Fruit fly (Drosophila melanogaster) whole organism, embryonic: ENCODE measurements around the gene CG17190.

Experiments used
- ATbp ChIP-seq: fragments of 200-800 bp; sonication (Bioruptor generic); optimal IDR thresholded peaks from 2 replicates; lab custom pipeline; 2017; ENCODE audit warnings: missing biosample characterization, mild to moderate bottlenecking, missing genetic modification characterization, missing genetic modification reagents
- BEAF-32 ChIP-seq: fragments of 200-800 bp; sonication (Bioruptor generic); optimal IDR thresholded peaks from 3 replicates; lab custom pipeline; 2017; ENCODE audit warnings: missing biosample characterization, missing genetic modification characterization, mild to moderate bottlenecking, moderate library complexity, missing genetic modification reagents
- Bgb ChIP-seq: fragments of 200-800 bp; sonication (Bioruptor generic); IDR thresholded peaks from 2 replicates; pipeline ENCODE4 v1.3.6; 2022; ENCODE audit warnings: missing biosample characterization, missing genetic modification characterization; ENCODE audit not compliant: partially characterized antibody
- CG1024 ChIP-seq: fragments of 200-800 bp; sonication (Bioruptor generic); IDR thresholded peaks from 2 replicates; pipeline ENCODE4 v1.3.6; 2022; ENCODE audit warnings: missing biosample characterization, missing genetic modification characterization
- CG11093 ChIP-seq: fragments of 200-800 bp; sonication (Bioruptor generic); IDR thresholded peaks from 3 replicates; pipeline ENCODE4 v1.3.6; 2022; ENCODE audit warnings: missing biosample characterization, missing genetic modification characterization
- CG1233 ChIP-seq: fragments of 200-800 bp; sonication (Bioruptor generic); optimal IDR thresholded peaks from 4 replicates; lab custom pipeline; 2018; ENCODE audit warnings: missing biosample characterization, mild to moderate bottlenecking, missing genetic modification characterization
- CG13775 ChIP-seq: fragments of 200-800 bp; sonication (Bioruptor generic); optimal IDR thresholded peaks from 3 replicates; lab custom pipeline; 2017; ENCODE audit warnings: missing biosample characterization, mild to moderate bottlenecking, missing genetic modification characterization
- CG14965 ChIP-seq: fragments of 200-800 bp; sonication (Bioruptor generic); optimal IDR thresholded peaks from 2 replicates; lab custom pipeline; 2016; ENCODE audit warnings: missing biosample characterization, missing genetic modification characterization, borderline replicate concordance
- CG1529 ChIP-seq: fragments of 200-800 bp; sonication (Bioruptor generic); optimal IDR thresholded peaks from 3 replicates; lab custom pipeline; 2018; ENCODE audit warnings: missing biosample characterization, missing genetic modification characterization
- CG16815 ChIP-seq: fragments of 200-800 bp; sonication (Bioruptor generic); optimal IDR thresholded peaks from 3 replicates; lab custom pipeline; 2017; ENCODE audit warnings: missing biosample characterization, mild to moderate bottlenecking, missing genetic modification characterization
- CG17328 ChIP-seq: fragments of 200-800 bp; sonication (Bioruptor generic); IDR thresholded peaks from 2 replicates; pipeline ENCODE4 v1.3.6; 2022; ENCODE audit warnings: missing biosample characterization, missing genetic modification characterization
- CG31441 ChIP-seq: fragments of 200-800 bp; sonication (Bioruptor generic); IDR thresholded peaks from 2 replicates; pipeline ENCODE4 v1.3.6; 2022; ENCODE audit warnings: missing biosample characterization, missing genetic modification characterization
- CG32772 ChIP-seq: fragments of 200-800 bp; sonication (Bioruptor generic); IDR thresholded peaks from 2 replicates; pipeline ENCODE4 v1.3.6; 2022; ENCODE audit warnings: missing biosample characterization, missing genetic modification characterization
- CG34422 ChIP-seq: fragments of 200-800 bp; sonication (Bioruptor generic); IDR thresholded peaks from 3 replicates; pipeline ENCODE4 v1.3.6; 2022; ENCODE audit warnings: missing biosample characterization, missing genetic modification characterization
- CG4424 ChIP-seq: fragments of 200-800 bp; sonication (Bioruptor generic); optimal IDR thresholded peaks from 3 replicates; lab custom pipeline; 2016; ENCODE audit warnings: missing biosample characterization, missing genetic modification characterization
- CG6765 ChIP-seq: fragments of 200-800 bp; sonication (Bioruptor generic); optimal IDR thresholded peaks from 3 replicates; lab custom pipeline; 2017; ENCODE audit warnings: missing biosample characterization, mild to moderate bottlenecking, missing genetic modification characterization
- CG7372 ChIP-seq: fragments of 200-800 bp; sonication (Bioruptor generic); IDR thresholded peaks from 2 replicates; pipeline ENCODE4 v1.3.6; 2022; ENCODE audit warnings: missing biosample characterization, missing genetic modification characterization
- D ChIP-seq, 2 experiments: fragments of 200-800 bp in 1 of 2; fragments of >200 bp in 1 of 2; sonication (Bioruptor generic) in 1 of 2; optimal IDR thresholded peaks; 2 replicates in 1 of 2; 3 replicates in 1 of 2; lab custom pipeline; 2017; ENCODE audit warnings: mild to moderate bottlenecking in 1 of 2, missing biosample characterization in 1 of 2, missing genetic modification characterization in 1 of 2, missing genetic modification reagents in 1 of 2
- Ets97D ChIP-seq: fragments of 200-800 bp; sonication (Bioruptor generic); optimal IDR thresholded peaks from 3 replicates; lab custom pipeline; 2016; ENCODE audit warnings: missing biosample characterization, missing genetic modification characterization
- Fer2 ChIP-seq: fragments of 200-800 bp; sonication (Bioruptor generic); optimal IDR thresholded peaks from 2 replicates; lab custom pipeline; 2018; ENCODE audit warnings: missing biosample characterization, mild to moderate bottlenecking, missing genetic modification characterization, moderate library complexity
- HHEX ChIP-seq: fragments of 200-800 bp; sonication (Bioruptor generic); optimal IDR thresholded peaks from 3 replicates; lab custom pipeline; 2017; ENCODE audit warnings: missing biosample characterization, mild to moderate bottlenecking, missing genetic modification characterization, missing genetic modification reagents
- Kr ChIP-seq: fragments of 200-800 bp; sonication (Bioruptor generic); optimal IDR thresholded peaks from 2 replicates; lab custom pipeline; 2017; ENCODE audit warnings: missing biosample characterization, mild to moderate bottlenecking, missing genetic modification characterization
- Oaz ChIP-seq: fragments of 200-800 bp; sonication (Bioruptor generic); IDR thresholded peaks from 2 replicates; pipeline ENCODE4 v1.3.6; 2022; ENCODE audit warnings: missing biosample characterization, missing genetic modification characterization
- Pdp1 ChIP-seq, 2 experiments: fragments of 200-800 bp; sonication (Bioruptor generic); optimal IDR thresholded peaks; 3 replicates each; lab custom pipeline; 2016; ENCODE audit warnings: missing biosample characterization in 2 of 2, missing genetic modification characterization in 2 of 2, mild to moderate bottlenecking in 1 of 2, moderate library complexity in 1 of 2
- Ptx1 ChIP-seq: fragments of 200-800 bp; sonication (Bioruptor generic); IDR thresholded peaks from 2 replicates; pipeline ENCODE4 v1.3.6; 2022; ENCODE audit warnings: missing biosample characterization, missing genetic modification characterization
- Trl ChIP-seq, 3 experiments: fragments of >200 bp in 2 of 3; fragments of 200-800 bp in 1 of 3; sonication (Bioruptor generic) in 1 of 3; optimal IDR thresholded peaks; 2 replicates in 1 of 3; 3 replicates in 2 of 3; lab custom pipeline; 2016 to 2017; ENCODE audit warnings: missing biosample characterization in 1 of 3, missing genetic modification characterization in 1 of 3
- ara ChIP-seq: fragments of 200-800 bp; sonication (Bioruptor generic); IDR thresholded peaks from 2 replicates; pipeline ENCODE4 v1.3.6; 2022; ENCODE audit warnings: missing biosample characterization, missing genetic modification characterization
- az2 ChIP-seq: fragments of 200-800 bp; sonication (Bioruptor generic); optimal IDR thresholded peaks from 3 replicates; lab custom pipeline; 2016; ENCODE audit warnings: missing biosample characterization, missing genetic modification characterization
- bab2 ChIP-seq: fragments of 200-800 bp; sonication (Bioruptor generic); optimal IDR thresholded peaks from 2 replicates; lab custom pipeline; 2016; ENCODE audit warnings: missing biosample characterization, missing genetic modification characterization
- cato ChIP-seq: fragments of 200-800 bp; sonication (Bioruptor generic); optimal IDR thresholded peaks from 2 replicates; lab custom pipeline; 2016; ENCODE audit warnings: missing biosample characterization, missing genetic modification characterization, borderline replicate concordance
- chif ChIP-seq, 2 experiments: fragments of 200-800 bp; sonication (Bioruptor generic); optimal IDR thresholded peaks; 3 replicates each; lab custom pipeline; 2016; ENCODE audit warnings: missing biosample characterization in 2 of 2, missing genetic modification characterization in 2 of 2
- cwo ChIP-seq: fragments of 200-800 bp; sonication (Bioruptor generic); optimal IDR thresholded peaks from 3 replicates; lab custom pipeline; 2017; ENCODE audit warnings: missing biosample characterization, missing genetic modification characterization, mild to moderate bottlenecking, moderate library complexity, missing genetic modification reagents
- danr ChIP-seq: fragments of 200-800 bp; sonication (Bioruptor generic); IDR thresholded peaks from 2 replicates; pipeline ENCODE4 v1.3.6; 2022; ENCODE audit warnings: missing biosample characterization, missing genetic modification characterization
- dm ChIP-seq: fragments of 200-800 bp; sonication (Bioruptor generic); optimal IDR thresholded peaks from 3 replicates; lab custom pipeline; 2016; ENCODE audit warnings: missing biosample characterization, missing genetic modification characterization
- dmrt11E ChIP-seq: fragments of 200-800 bp; sonication (Bioruptor generic); optimal IDR thresholded peaks from 3 replicates; lab custom pipeline; 2018; ENCODE audit warnings: missing biosample characterization, mild to moderate bottlenecking, missing genetic modification characterization, moderate library complexity
- ewg ChIP-seq: fragments of 200-800 bp; sonication (Bioruptor generic); optimal IDR thresholded peaks from 3 replicates; lab custom pipeline; 2017; ENCODE audit warnings: mild to moderate bottlenecking, missing biosample characterization, missing genetic modification reagents, missing genetic modification characterization
- exex ChIP-seq: fragments of 200-800 bp; sonication (Bioruptor generic); optimal IDR thresholded peaks from 4 replicates; lab custom pipeline; 2018; ENCODE audit warnings: missing biosample characterization, mild to moderate bottlenecking, missing genetic modification characterization, moderate library complexity
- ftz-f1 ChIP-seq: fragments of 200-800 bp; sonication (Bioruptor generic); optimal IDR thresholded peaks from 2 replicates; lab custom pipeline; 2016; ENCODE audit warnings: missing biosample characterization, missing genetic modification characterization
- ind ChIP-seq: fragments of 200-800 bp; sonication (Bioruptor generic); optimal IDR thresholded peaks from 3 replicates; lab custom pipeline; 2016; ENCODE audit warnings: missing biosample characterization, missing genetic modification characterization
- jing ChIP-seq: fragments of 200-800 bp; sonication (Bioruptor generic); optimal IDR thresholded peaks from 2 replicates; lab custom pipeline; 2018; ENCODE audit warnings: missing biosample characterization, mild to moderate bottlenecking, missing genetic modification characterization
- lola ChIP-seq, 3 experiments: fragments of >200 bp in 2 of 3; fragments of 200-800 bp in 1 of 3; sonication (Bioruptor generic) in 1 of 3; optimal IDR thresholded peaks; 2 replicates each; lab custom pipeline; 2017 to 2019; ENCODE audit warnings: missing biosample characterization in 3 of 3, missing genetic modification characterization in 3 of 3, mild to moderate bottlenecking in 1 of 3, moderate library complexity in 1 of 3
- prd ChIP-seq, 3 experiments: fragments of >200 bp in 2 of 3; fragments of 200-800 bp in 1 of 3; sonication (Bioruptor generic) in 1 of 3; optimal IDR thresholded peaks in 2 of 3; IDR thresholded peaks in 1 of 3; 2 replicates in 2 of 3; 3 replicates in 1 of 3; pipeline versions ENCODE4 v1.3.6 to Lab custom; 2017 to 2022; ENCODE audit warnings: missing biosample characterization in 1 of 3, missing genetic modification characterization in 1 of 3
- run ChIP-seq: fragments of 200-800 bp; sonication (Bioruptor generic); optimal IDR thresholded peaks from 3 replicates; lab custom pipeline; 2018; ENCODE audit warnings: missing biosample characterization, mild to moderate bottlenecking, missing genetic modification characterization
- sens ChIP-seq: fragments of 200-800 bp; sonication (Bioruptor generic); peaks from one replicate; lab custom pipeline; 2016; ENCODE audit warnings: missing biosample characterization, missing genetic modification characterization
- stwl ChIP-seq: fragments of 200-800 bp; sonication (Bioruptor generic); optimal IDR thresholded peaks from 3 replicates; lab custom pipeline; 2018; ENCODE audit warnings: missing biosample characterization, mild to moderate bottlenecking, missing genetic modification characterization, moderate library complexity
- tin ChIP-seq: fragments of 200-800 bp; sonication (Bioruptor generic); optimal IDR thresholded peaks from 3 replicates; lab custom pipeline; 2016; ENCODE audit warnings: missing biosample characterization, missing genetic modification characterization
- tio ChIP-seq: fragments of 200-800 bp; sonication (Bioruptor generic); optimal IDR thresholded peaks from 2 replicates; lab custom pipeline; 2017; ENCODE audit warnings: missing biosample characterization, missing genetic modification characterization, inconsistent platforms
- trh ChIP-seq: fragments of 200-800 bp; sonication (Bioruptor generic); optimal IDR thresholded peaks from 2 replicates; lab custom pipeline; 2016; ENCODE audit warnings: missing biosample characterization, missing genetic modification characterization
- ttk ChIP-seq: fragments of 200-800 bp; sonication (Bioruptor generic); IDR thresholded peaks from 2 replicates; pipeline ENCODE4 v2.1.2; 2022; ENCODE audit warnings: missing biosample characterization, missing genetic modification characterization
- tx ChIP-seq: fragments of 200-800 bp; sonication (Bioruptor generic); optimal IDR thresholded peaks from 2 replicates; lab custom pipeline; 2016; ENCODE audit warnings: missing biosample characterization, missing genetic modification characterization

Gene CG17190

DNA sequence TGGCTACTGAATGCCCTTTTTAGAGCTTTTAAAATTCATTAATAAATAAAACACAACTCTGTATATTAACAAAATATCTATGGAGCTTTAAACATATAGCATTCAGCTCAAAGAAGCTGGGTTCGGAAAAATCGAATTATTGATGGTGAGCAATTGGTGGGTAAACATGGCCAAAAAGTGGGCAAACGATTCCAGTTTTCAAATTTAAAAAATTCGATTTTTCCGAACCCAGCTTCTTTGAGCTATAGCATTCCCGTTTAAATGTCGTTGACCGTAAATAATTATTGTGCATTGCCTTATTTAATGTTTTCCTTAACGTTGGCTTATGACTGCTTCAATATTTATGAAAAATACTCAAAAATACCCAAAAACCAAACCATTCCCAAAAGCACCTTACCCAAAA is 11.7 kb downstream of the CG17190 start (continued):
- peak; percentile 66 for TF ChIP-seq sens
- TF ChIP-seq CG14965 (GFP tag; lab: Kevin White, UChicago): no peak
- TF ChIP-seq Ptx1 (GFP tag; lab: Robert Waterston, UW): peak; percentile 32; the same call in 1 of the 2 replicates
- no peak for TF ChIP-seq ind (GFP tag; lab: Kevin White, UChicago)
- no peak for TF ChIP-seq CG4424
- TF ChIP-seq CG32772 (GFP tag; lab: Robert Waterston, UW): no peak
- no peak for TF ChIP-seq ewg (GFP tag; lab: Kevin White, UChicago)
- no peak for TF ChIP-seq dmrt11E (tag; lab: Kevin White, UChicago)
- no peak for TF ChIP-seq run (tag; lab: Kevin White, UChicago)
- no peak for TF ChIP-seq tio
- peak; percentile 38; the same call in 1 of the 2 replicates for TF ChIP-seq CG31441 (GFP tag; lab: Robert Waterston, UW)
- TF ChIP-seq dm (GFP tag; lab: Kevin White, UChicago): no peak
- TF ChIP-seq ttk (GFP tag; lab: Robert Waterston, UW): no peak
- TF ChIP-seq CG1233 (GFP tag; lab: Kevin White, UChicago): no peak
- no peak for TF ChIP-seq CG13775 (GFP tag; lab: Kevin White, UChicago)
- TF ChIP-seq Fer2 (tag; lab: Kevin White, UChicago): no peak
- TF ChIP-seq BEAF-32 (GFP tag; lab: Kevin White, UChicago): no peak
- TF ChIP-seq Pdp1 (GFP tag; optimal IDR thresholded peaks at IDR 0.05; lab: Kevin White, UChicago): peak in 1 of 2 experiments; percentile 8
- no peak for TF ChIP-seq tin (GFP tag; lab: Kevin White, UChicago)
- no peak for TF ChIP-seq trh (GFP tag; lab: Kevin White, UChicago)
- TF ChIP-seq Ets97D (GFP tag; lab: Kevin White, UChicago): no peak
- no peak for TF ChIP-seq ftz-f1 (GFP tag; lab: Kevin White, UChicago)
- no peak for TF ChIP-seq exex (tag; lab: Kevin White, UChicago)
- no peak for TF ChIP-seq chif (GFP tag; optimal IDR thresholded peaks at IDR 0.05; lab: Kevin White, UChicago)
- TF ChIP-seq lola (GFP tag; optimal IDR thresholded peaks at IDR 0.05; lab: Kevin White, UChicago): no peak
- TF ChIP-seq CG34422 (GFP tag; lab: Robert Waterston, UW): no peak
- TF ChIP-seq Trl (optimal IDR thresholded peaks at IDR 0.05; lab: Kevin White, UChicago): no peak
- no peak for TF ChIP-seq Trl (GFP tag; optimal IDR thresholded peaks at IDR 0.05; lab: Kevin White, UChicago)
- TF ChIP-seq cwo (GFP tag; lab: Kevin White, UChicago): no peak
- no peak for TF ChIP-seq ATbp (GFP tag; lab: Kevin White, UChicago)
- no peak for TF ChIP-seq CG1024 (GFP tag; lab: Robert Waterston, UW)
- TF ChIP-seq stwl (tag; lab: Kevin White, UChicago): no peak
- no peak for TF ChIP-seq jing (GFP tag; lab: Kevin White, UChicago)
- no peak for TF ChIP-seq CG6765 (GFP tag; lab: Kevin White, UChicago)
- no peak for TF ChIP-seq Kr
- TF ChIP-seq Oaz (GFP tag; lab: Robert Waterston, UW): no peak
- TF ChIP-seq ara (GFP tag; lab: Robert Waterston, UW): no peak
- TF ChIP-seq CG1529 (GFP tag; lab: Kevin White, UChicago): no peak
- no peak for TF ChIP-seq az2 (GFP tag; lab: Kevin White, UChicago)
- no peak for TF ChIP-seq CG7372 (GFP tag; lab: Robert Waterston, UW)
- no peak for TF ChIP-seq Bgb (GFP tag; lab: Robert Waterston, UW)
- no peak for TF ChIP-seq CG17328 (GFP tag; lab: Robert Waterston, UW)
- no peak for TF ChIP-seq tx (GFP tag; lab: Kevin White, UChicago)
- TF ChIP-seq CG16815 (GFP tag; lab: Kevin White, UChicago): no peak
- no peak for TF ChIP-seq prd (optimal IDR thresholded peaks at IDR 0.05; lab: Kevin White, UChicago)
- peak; percentile 15; the same call in 1 of the 3 replicates for TF ChIP-seq prd (GFP tag; IDR thresholded peaks at IDR 0.05; lab: Robert Waterston, UW)
- TF ChIP-seq CG11093: no peak
- TF ChIP-seq HHEX: no peak
- no peak for TF ChIP-seq cato (GFP tag; lab: Kevin White, UChicago)
- no peak for TF ChIP-seq D (optimal IDR thresholded peaks at IDR 0.05; lab: Kevin White, UChicago)
- no peak for TF ChIP-seq D (GFP tag; optimal IDR thresholded peaks at IDR 0.05; lab: Kevin White, UChicago)
- no peak for TF ChIP-seq danr (GFP tag; lab: Robert Waterston, UW)
- no peak for TF ChIP-seq bab2
